Fruit fly (Drosophila melanogaster) whole organism, embryonic: Measurements from ENCODE around the gene cher.

Source experiments
- ATbp ChIP-seq: fragments of 200-800 bp; sonication (Bioruptor generic); optimal IDR thresholded peaks from 2 replicates; lab custom pipeline; 2017; ENCODE audit warnings: missing biosample characterization, mild to moderate bottlenecking, missing genetic modification characterization, missing genetic modification reagents
- Aef1 ChIP-seq: fragments of 200-800 bp; sonication (Bioruptor generic); IDR thresholded peaks from 3 replicates; pipeline ENCODE4 v1.3.6; 2022; ENCODE audit warnings: missing biosample characterization, missing genetic modification characterization
- Atf-2 ChIP-seq: fragments of 200-800 bp; sonication (Bioruptor generic); optimal IDR thresholded peaks from 2 replicates; lab custom pipeline; 2016; ENCODE audit warnings: missing biosample characterization, missing genetic modification characterization
- CG10147 ChIP-seq: fragments of 200-800 bp; sonication (Bioruptor generic); optimal IDR thresholded peaks from 2 replicates; lab custom pipeline; 2019; ENCODE audit warnings: missing biosample characterization, mild to moderate bottlenecking, missing genetic modification characterization, moderate library complexity
- CG10209 ChIP-seq: fragments of 200-800 bp; sonication (Bioruptor generic); optimal IDR thresholded peaks from 3 replicates; lab custom pipeline; 2017; ENCODE audit warnings: missing biosample characterization, mild to moderate bottlenecking, missing genetic modification characterization, missing genetic modification reagents
- CG1024 ChIP-seq: fragments of 200-800 bp; sonication (Bioruptor generic); IDR thresholded peaks from 2 replicates; pipeline ENCODE4 v1.3.6; 2022; ENCODE audit warnings: missing biosample characterization, missing genetic modification characterization
- CG10267 ChIP-seq: fragments of 200-800 bp; sonication (Bioruptor generic); optimal IDR thresholded peaks from 2 replicates; lab custom pipeline; 2018; ENCODE audit warnings: missing biosample characterization, mild to moderate bottlenecking, missing genetic modification characterization, moderate library complexity
- CG10979 ChIP-seq: fragments of 200-800 bp; sonication (Bioruptor generic); optimal IDR thresholded peaks from 2 replicates; lab custom pipeline; 2018; ENCODE audit warnings: missing biosample characterization, mild to moderate bottlenecking, missing genetic modification characterization, moderate library complexity
- CG12769 ChIP-seq: fragments of 200-800 bp; sonication (Bioruptor generic); optimal IDR thresholded peaks from 2 replicates; lab custom pipeline; 2019; ENCODE audit warnings: missing biosample characterization, mild to moderate bottlenecking, missing genetic modification characterization, moderate library complexity
- CG14441 ChIP-seq: fragments of 200-800 bp; sonication (Bioruptor generic); IDR thresholded peaks from 2 replicates; pipeline ENCODE4 v1.3.6; 2022; ENCODE audit warnings: missing biosample characterization, missing genetic modification characterization
- CG15011 ChIP-seq: fragments of 200-800 bp; sonication (Bioruptor generic); optimal IDR thresholded peaks from 3 replicates; lab custom pipeline; 2018; ENCODE audit warnings: missing biosample characterization, mild to moderate bottlenecking, missing genetic modification characterization
- CG17328 ChIP-seq: fragments of 200-800 bp; sonication (Bioruptor generic); IDR thresholded peaks from 2 replicates; pipeline ENCODE4 v1.3.6; 2022; ENCODE audit warnings: missing biosample characterization, missing genetic modification characterization
- CG17802 ChIP-seq: fragments of 200-800 bp; sonication (Bioruptor generic); optimal IDR thresholded peaks from 2 replicates; lab custom pipeline; 2018; ENCODE audit warnings: missing biosample characterization, mild to moderate bottlenecking, missing genetic modification characterization, moderate library complexity
- CG18476 ChIP-seq: fragments of 200-800 bp; sonication (Bioruptor generic); optimal IDR thresholded peaks from 2 replicates; lab custom pipeline; 2016; ENCODE audit warnings: missing biosample characterization, mild to moderate bottlenecking, missing genetic modification characterization
- CG3065 ChIP-seq: fragments of 200-800 bp; sonication (Bioruptor generic); optimal IDR thresholded peaks from 2 replicates; lab custom pipeline; 2016; ENCODE audit warnings: missing biosample characterization, missing genetic modification characterization
- CG31365 ChIP-seq: fragments of 200-800 bp; sonication (Bioruptor generic); optimal IDR thresholded peaks from 2 replicates; lab custom pipeline; 2018; ENCODE audit warnings: missing biosample characterization, mild to moderate bottlenecking, missing genetic modification characterization
- CG6175 ChIP-seq: fragments of 200-800 bp; sonication (Bioruptor generic); IDR thresholded peaks from 3 replicates; pipeline ENCODE4 v1.3.6; 2022; ENCODE audit warnings: missing biosample characterization, missing genetic modification characterization
- CG7372 ChIP-seq: fragments of 200-800 bp; sonication (Bioruptor generic); IDR thresholded peaks from 2 replicates; pipeline ENCODE4 v1.3.6; 2022; ENCODE audit warnings: missing biosample characterization, missing genetic modification characterization
- CG8765 ChIP-seq: fragments of 200-800 bp; sonication (Bioruptor generic); IDR thresholded peaks from 2 replicates; pipeline ENCODE4 v1.3.6; 2022; ENCODE audit warnings: missing biosample characterization, missing genetic modification characterization
- CG9609 ChIP-seq: fragments of 200-800 bp; sonication (Bioruptor generic); optimal IDR thresholded peaks from 3 replicates; lab custom pipeline; 2016; ENCODE audit warnings: missing biosample characterization, missing genetic modification characterization
- CG9876 ChIP-seq: fragments of 200-800 bp; sonication (Bioruptor generic); optimal IDR thresholded peaks from 2 replicates; lab custom pipeline; 2016; ENCODE audit warnings: missing biosample characterization, missing genetic modification characterization
- CHES-1-like ChIP-seq: fragments of 200-800 bp; sonication (Bioruptor generic); optimal IDR thresholded peaks from 2 replicates; lab custom pipeline; 2016; ENCODE audit warnings: missing biosample characterization, missing genetic modification characterization
- Dll ChIP-seq: fragments of 200-800 bp; sonication (Bioruptor generic); IDR thresholded peaks from 4 replicates; pipeline ENCODE4 v1.3.6; 2022; ENCODE audit warnings: missing biosample characterization, missing genetic modification characterization; ENCODE audit not compliant: partially characterized antibody
- E2f1 ChIP-seq: fragments of 200-800 bp; sonication (Bioruptor generic); IDR thresholded peaks from 2 replicates; pipeline ENCODE4 v1.3.6; 2022; ENCODE audit warnings: missing biosample characterization, missing genetic modification characterization
- Ets97D ChIP-seq: fragments of 200-800 bp; sonication (Bioruptor generic); optimal IDR thresholded peaks from 3 replicates; lab custom pipeline; 2016; ENCODE audit warnings: missing biosample characterization, missing genetic modification characterization
- H2.0 ChIP-seq: fragments of 200-800 bp; sonication (Bioruptor generic); IDR thresholded peaks from 2 replicates; pipeline ENCODE4 v1.3.6; 2022; ENCODE audit warnings: missing biosample characterization, missing genetic modification characterization
- HHEX ChIP-seq: fragments of 200-800 bp; sonication (Bioruptor generic); optimal IDR thresholded peaks from 3 replicates; lab custom pipeline; 2017; ENCODE audit warnings: missing biosample characterization, mild to moderate bottlenecking, missing genetic modification characterization, missing genetic modification reagents
- Jarid2 ChIP-seq: fragments of 200-800 bp; sonication (Bioruptor generic); optimal IDR thresholded peaks from 3 replicates; lab custom pipeline; 2017; ENCODE audit warnings: mild to moderate bottlenecking, missing biosample characterization, missing genetic modification reagents, missing genetic modification characterization
- MESR4 ChIP-seq: fragments of 200-800 bp; sonication (Bioruptor generic); optimal IDR thresholded peaks from 2 replicates; lab custom pipeline; 2018; ENCODE audit warnings: missing biosample characterization, mild to moderate bottlenecking, missing genetic modification characterization, moderate library complexity
- Myb ChIP-seq: fragments of 200-800 bp; sonication (Bioruptor generic); optimal IDR thresholded peaks from 2 replicates; lab custom pipeline; 2016; ENCODE audit warnings: missing biosample characterization, missing genetic modification characterization
- NfI ChIP-seq: fragments of 200-800 bp; sonication (Bioruptor generic); optimal IDR thresholded peaks from 3 replicates; lab custom pipeline; 2018; ENCODE audit warnings: missing biosample characterization, mild to moderate bottlenecking, missing genetic modification characterization, moderate library complexity
- PHDP ChIP-seq: fragments of 200-800 bp; sonication (Bioruptor generic); optimal IDR thresholded peaks from 3 replicates; lab custom pipeline; 2018; ENCODE audit warnings: missing biosample characterization, mild to moderate bottlenecking, missing genetic modification characterization, moderate library complexity
- Ptx1 ChIP-seq: fragments of 200-800 bp; sonication (Bioruptor generic); IDR thresholded peaks from 2 replicates; pipeline ENCODE4 v1.3.6; 2022; ENCODE audit warnings: missing biosample characterization, missing genetic modification characterization
- Sox100B ChIP-seq: fragments of 200-800 bp; sonication (Bioruptor generic); optimal IDR thresholded peaks from 3 replicates; lab custom pipeline; 2018; ENCODE audit warnings: missing biosample characterization, mild to moderate bottlenecking, missing genetic modification characterization
- Ssrp ChIP-seq: fragments of 200-800 bp; sonication (Bioruptor generic); optimal IDR thresholded peaks from 2 replicates; lab custom pipeline; 2018; ENCODE audit warnings: missing biosample characterization, mild to moderate bottlenecking, missing genetic modification characterization, moderate library complexity
- crc ChIP-seq: fragments of 200-800 bp; sonication (Bioruptor generic); optimal IDR thresholded peaks from 2 replicates; lab custom pipeline; 2016; ENCODE audit warnings: missing biosample characterization, missing genetic modification characterization
- emc ChIP-seq: fragments of 200-800 bp; sonication (Bioruptor generic); optimal IDR thresholded peaks from 2 replicates; lab custom pipeline; 2016; ENCODE audit warnings: missing biosample characterization, missing genetic modification characterization
- grau ChIP-seq: fragments of 200-800 bp; optimal IDR thresholded peaks from 3 replicates; lab custom pipeline; 2019; ENCODE audit warnings: missing biosample characterization, mild to moderate bottlenecking, missing genetic modification characterization, moderate library complexity
- ind ChIP-seq: fragments of 200-800 bp; sonication (Bioruptor generic); optimal IDR thresholded peaks from 3 replicates; lab custom pipeline; 2016; ENCODE audit warnings: missing biosample characterization, missing genetic modification characterization
- inv ChIP-seq: fragments of 200-800 bp; sonication (Bioruptor generic); IDR thresholded peaks from 2 replicates; pipeline ENCODE4 v1.3.6; 2022; ENCODE audit warnings: missing biosample characterization, missing genetic modification characterization; ENCODE audit not compliant: partially characterized antibody
- lilli ChIP-seq: fragments of 200-800 bp; sonication (Bioruptor generic); optimal IDR thresholded peaks from 3 replicates; lab custom pipeline; 2016; ENCODE audit warnings: missing biosample characterization, missing genetic modification characterization
- mld ChIP-seq: fragments of 200-800 bp; sonication (Bioruptor generic); IDR thresholded peaks from 3 replicates; pipeline ENCODE4 v1.3.6; 2022; ENCODE audit warnings: missing biosample characterization, missing genetic modification characterization; ENCODE audit not compliant: partially characterized antibody
- otp ChIP-seq: fragments of 200-800 bp; sonication (Bioruptor generic); IDR thresholded peaks from 3 replicates; pipeline ENCODE4, ENCODE4 v1.3.6; 2022; ENCODE audit warnings: missing biosample characterization, missing genetic modification characterization
- pb ChIP-seq: fragments of 200-800 bp; sonication (Bioruptor generic); optimal IDR thresholded peaks from 3 replicates; lab custom pipeline; 2016; ENCODE audit warnings: missing biosample characterization, missing genetic modification characterization
- repo ChIP-seq: fragments of 200-800 bp; sonication (Bioruptor generic); optimal IDR thresholded peaks from 2 replicates; lab custom pipeline; 2016; ENCODE audit warnings: missing biosample characterization, missing genetic modification characterization
- ro ChIP-seq: fragments of 200-800 bp; sonication (Bioruptor generic); IDR thresholded peaks from 2 replicates; pipeline ENCODE4 v1.3.6; 2022; ENCODE audit warnings: missing biosample characterization, missing genetic modification characterization
- row ChIP-seq: fragments of 200-800 bp; sonication (Bioruptor generic); IDR thresholded peaks from 3 replicates; pipeline ENCODE4 v1.3.6; 2022; ENCODE audit warnings: missing biosample characterization, missing genetic modification characterization
- schlank ChIP-seq: fragments of 200-800 bp; sonication (Bioruptor generic); optimal IDR thresholded peaks from 2 replicates; lab custom pipeline; 2018; ENCODE audit warnings: missing biosample characterization, mild to moderate bottlenecking, missing genetic modification characterization
- slbo ChIP-seq: fragments of 200-800 bp; sonication (Bioruptor generic); IDR thresholded peaks from 2 replicates; pipeline ENCODE4 v1.3.6; 2022; ENCODE audit warnings: missing biosample characterization, missing genetic modification characterization
- so ChIP-seq: fragments of 200-800 bp; sonication (Bioruptor generic); IDR thresholded peaks from 3 replicates; pipeline ENCODE4 v1.3.6; 2022; ENCODE audit warnings: missing biosample characterization, missing genetic modification characterization
- vnd ChIP-seq: fragments of 200-800 bp; sonication (Bioruptor generic); IDR thresholded peaks from 3 replicates; pipeline ENCODE4 v1.3.6; 2022; ENCODE audit warnings: missing biosample characterization, missing genetic modification characterization; ENCODE audit not compliant: partially characterized antibody

Gene cher

DNA sequence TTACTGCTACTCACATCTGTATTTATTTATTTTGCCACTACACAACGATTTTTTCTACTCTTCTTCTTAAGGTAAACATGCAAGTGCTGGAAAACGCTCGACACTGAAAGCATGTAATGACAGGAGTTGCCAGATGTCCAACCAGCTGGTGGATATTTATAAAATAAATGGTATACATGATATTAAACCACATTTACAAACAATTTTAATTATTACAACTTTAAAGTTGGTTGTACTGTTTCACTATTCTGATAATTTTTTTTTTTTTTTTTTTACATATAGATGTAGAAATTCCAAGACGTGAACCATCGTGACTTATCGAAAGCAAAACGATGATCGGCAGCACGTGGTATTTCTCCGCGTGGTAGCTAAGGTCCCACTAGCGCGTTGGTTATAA lies 45.3 kb downstream of the cher start, which contains the start of the genes Keap1 and kuk (continued):
- peak; percentile 38; the same call in 1 of the 2 replicates for TF ChIP-seq CG17328 (GFP tag; lab: Robert Waterston, UW)
- no peak for TF ChIP-seq Aef1 (GFP tag; lab: Robert Waterston, UW)
- TF ChIP-seq CG9609 (GFP tag; lab: Kevin White, UChicago) = peak; percentile 53
- TF ChIP-seq CG14441 = peak; percentile 57; the same call in 1 of the 2 replicates
- peak; percentile 61 for TF ChIP-seq Ptx1
- no peak for TF ChIP-seq Ssrp (tag; lab: Kevin White, UChicago)
- peak; percentile 11 for TF ChIP-seq CG17802
- no peak for TF ChIP-seq CG12769
- TF ChIP-seq CG3065 (GFP tag; lab: Kevin White, UChicago) = peak; percentile 56
- no peak for TF ChIP-seq CG7372 (GFP tag; lab: Robert Waterston, UW)
- no peak for TF ChIP-seq MESR4 (GFP tag; lab: Kevin White, UChicago)
- TF ChIP-seq H2.0 (GFP tag; lab: Robert Waterston, UW) = peak; percentile 60
- TF ChIP-seq slbo (GFP tag; lab: Robert Waterston, UW) = peak; percentile 72
- peak; percentile 24 for TF ChIP-seq ATbp
- TF ChIP-seq otp = no peak
- peak; percentile 27 for TF ChIP-seq Atf-2
- peak; percentile 44 for TF ChIP-seq schlank
- peak; percentile 24 for TF ChIP-seq CG9876
- no peak for TF ChIP-seq ro (GFP tag; lab: Robert Waterston, UW)
- peak; percentile 91 for TF ChIP-seq Dll (GFP tag; lab: Robert Waterston, UW)
- TF ChIP-seq crc (GFP tag; lab: Kevin White, UChicago) = no peak
- no peak for TF ChIP-seq CG10979 (tag; lab: Kevin White, UChicago)
- TF ChIP-seq CG31365 (tag; lab: Kevin White, UChicago) = no peak
- peak; percentile 27 for TF ChIP-seq PHDP (tag; lab: Kevin White, UChicago)
- peak; percentile 70 for TF ChIP-seq vnd (GFP tag; lab: Robert Waterston, UW)
- TF ChIP-seq CG10209 (GFP tag; lab: Kevin White, UChicago) = peak; percentile 41
- no peak for TF ChIP-seq CG6175 (GFP tag; lab: Robert Waterston, UW)
- TF ChIP-seq Ets97D (GFP tag; lab: Kevin White, UChicago) = peak; percentile 90
- peak; percentile 16 for TF ChIP-seq Jarid2 (GFP tag; lab: Kevin White, UChicago)
- peak; percentile 92 for TF ChIP-seq Myb (GFP tag; lab: Kevin White, UChicago)
- TF ChIP-seq repo (GFP tag; lab: Kevin White, UChicago) = peak; percentile 27
- TF ChIP-seq pb (GFP tag; lab: Kevin White, UChicago) = peak; percentile 17
- no peak for TF ChIP-seq E2f1 (GFP tag; lab: Robert Waterston, UW)
- peak; percentile 71 for TF ChIP-seq NfI (GFP tag; lab: Kevin White, UChicago)
- TF ChIP-seq grau (tag; lab: Kevin White, UChicago) = peak; percentile 24
- TF ChIP-seq row (GFP tag; lab: Robert Waterston, UW) = peak; percentile 50; the same call in 2 of the 3 replicates
- peak; percentile 44; the same call in 1 of the 3 replicates for TF ChIP-seq so (GFP tag; lab: Robert Waterston, UW)
- peak; percentile 54 for TF ChIP-seq HHEX
- TF ChIP-seq CG1024 (GFP tag; lab: Robert Waterston, UW) = 0 out of 2 replicates have a peak, but pooled peaks have one; percentile 26
- TF ChIP-seq CG15011 = no peak
- peak; percentile 62 for TF ChIP-seq emc
- TF ChIP-seq CG10267 (tag; lab: Kevin White, UChicago) = peak; percentile 99
- TF ChIP-seq CHES-1-like (GFP tag; lab: Kevin White, UChicago) = peak; percentile 82
- TF ChIP-seq ind (GFP tag; lab: Kevin White, UChicago) = peak; percentile 49
- TF ChIP-seq CG10147 = no peak
- TF ChIP-seq mld (GFP tag; lab: Robert Waterston, UW) = 0 out of 3 replicates have a peak, but pooled peaks have one; percentile 49
- peak; percentile 30; the same call in 1 of the 2 replicates for TF ChIP-seq CG8765 (GFP tag; lab: Robert Waterston, UW)
- no peak for TF ChIP-seq Sox100B
- TF ChIP-seq lilli (GFP tag; lab: Kevin White, UChicago) = peak; percentile 79
- TF ChIP-seq CG18476 (GFP tag; lab: Kevin White, UChicago) = peak; percentile 68
- TF ChIP-seq inv (GFP tag; lab: Robert Waterston, UW) = peak; percentile 88
